Worm (Caenorhabditis elegans): ENCODE measurements around the gene pcp-5.

Gene pcp-5

ce11 chrIII:7928549-7929129 is 21.2 kb upstream of the pcp-5 start, which contains the start of the genes C29E4.13 and npp-15 (continued):
- no peak for TF ChIP-seq let-607 (tag; optimal IDR thresholded peaks at IDR 0.05)
- no peak for TF ChIP-seq nhr-120 (GFP tag; IDR thresholded peaks at IDR 0.05)
- TF ChIP-seq aptf-2 (GFP tag; conservative IDR thresholded peaks at IDR 0.05): no peak
- TF ChIP-seq attf-3 (GFP tag; conservative IDR thresholded peaks at IDR 0.05): peak; percentile 53; the same call in 1 of the 2 replicates
- TF ChIP-seq repo-1 (tag; optimal IDR thresholded peaks at IDR 0.05): no peak
- TF ChIP-seq F49E8.2 (tag; optimal IDR thresholded peaks at IDR 0.05; ENCODE audit: insufficient read depth): no peak
- no peak for TF ChIP-seq cebp-2 (GFP tag; IDR thresholded peaks at IDR 0.05)
- TF ChIP-seq nfyb-1 (GFP tag; IDR thresholded peaks at IDR 0.05): no peak
- no peak for TF ChIP-seq lag-1 (GFP tag; IDR thresholded peaks at IDR 0.05)
- TF ChIP-seq cebp-1 (GFP tag; IDR thresholded peaks at IDR 0.05): no peak
- TF ChIP-seq cebp-1 (tag; optimal IDR thresholded peaks at IDR 0.05): peak; percentile 18
- no peak for TF ChIP-seq B0336.3 (GFP tag; IDR thresholded peaks at IDR 0.05)
- TF ChIP-seq him-1 (tag; optimal IDR thresholded peaks at IDR 0.05): no peak
- TF ChIP-seq dpff-1 (tag; optimal IDR thresholded peaks at IDR 0.05): no peak
- TF ChIP-seq snpc-3.4 (tag; optimal IDR thresholded peaks at IDR 0.05): no peak
- TF ChIP-seq F33H1.4 (GFP tag; IDR thresholded peaks at IDR 0.05): peak; percentile 82
- TF ChIP-seq Y95B8A.8 (GFP tag; IDR thresholded peaks at IDR 0.05): no peak
- no peak for TF ChIP-seq lsy-27 (tag; optimal IDR thresholded peaks at IDR 0.05; ENCODE audit: borderline replicate concordance, insufficient read depth)
- TF ChIP-seq lin-40 (tag; optimal IDR thresholded peaks at IDR 0.05): no peak
- TF ChIP-seq madf-6 (GFP tag; IDR thresholded peaks at IDR 0.05): peak; percentile 80
- TF ChIP-seq egl-18 (GFP tag; IDR thresholded peaks at IDR 0.05): no peak
- no peak for TF ChIP-seq lin-35 (GFP tag; optimal IDR thresholded peaks at IDR 0.05)
- TF ChIP-seq hsf-1 (GFP tag; IDR thresholded peaks at IDR 0.05): no peak
- TF ChIP-seq aptf-3 (GFP tag; IDR thresholded peaks at IDR 0.05): no peak
- no peak for TF ChIP-seq Y53G8AR.9 (GFP tag; conservative IDR thresholded peaks at IDR 0.05)
- TF ChIP-seq atf-7 (tag; optimal IDR thresholded peaks at IDR 0.05): no peak
- TF ChIP-seq egl-44 (GFP tag; IDR thresholded peaks at IDR 0.05): no peak
- TF ChIP-seq nfya-2 (GFP tag; IDR thresholded peaks at IDR 0.05): no peak
- no peak for TF ChIP-seq T07F8.4 (tag; optimal IDR thresholded peaks at IDR 0.05)
- TF ChIP-seq madf-3 (GFP tag; IDR thresholded peaks at IDR 0.05): no peak
- TF ChIP-seq Y56A3A.18 (GFP tag; IDR thresholded peaks at IDR 0.05): no peak
- TF ChIP-seq egrh-3 (GFP tag; IDR thresholded peaks at IDR 0.05): no peak
- TF ChIP-seq pbrm-1 (GFP tag; IDR thresholded peaks at IDR 0.05): no peak
- TF ChIP-seq B0261.1 (tag; optimal IDR thresholded peaks at IDR 0.05): no peak
- TF ChIP-seq F10E7.11 (tag; optimal IDR thresholded peaks at IDR 0.05): no peak
- TF ChIP-seq lir-1 (GFP tag; conservative IDR thresholded peaks at IDR 0.05): no peak
- TF ChIP-seq tbp1 (GFP tag; optimal IDR thresholded peaks at IDR 0.05): peak; percentile 1
- no peak for TF ChIP-seq ccch-3 (GFP tag; optimal IDR thresholded peaks at IDR 0.05)
- TF ChIP-seq F52B5.7 (tag; optimal IDR thresholded peaks at IDR 0.05): no peak
- no peak for TF ChIP-seq mel-28 (tag; optimal IDR thresholded peaks at IDR 0.05; ENCODE audit: borderline replicate concordance)
- TF ChIP-seq F57C9.4 (tag; optimal IDR thresholded peaks at IDR 0.05): no peak
- TF ChIP-seq ztf-28 (GFP tag; IDR thresholded peaks at IDR 0.05): no peak
- TF ChIP-seq F55B11.4 (tag; optimal IDR thresholded peaks at IDR 0.05; ENCODE audit: borderline replicate concordance, insufficient read depth): no peak
- no peak for TF ChIP-seq somi-1 (GFP tag; optimal IDR thresholded peaks at IDR 0.05)
- TF ChIP-seq let-526 (GFP tag; IDR thresholded peaks at IDR 0.05): no peak
- TF ChIP-seq F22D6.2 (tag; optimal IDR thresholded peaks at IDR 0.05): no peak
- TF ChIP-seq unc-62 (GFP tag; optimal IDR thresholded peaks at IDR 0.05): no peak
- no peak for TF ChIP-seq zim-3 (tag; optimal IDR thresholded peaks at IDR 0.05)
- no peak for TF ChIP-seq ceh-40 (GFP tag; IDR thresholded peaks at IDR 0.05)
